Worm (Caenorhabditis elegans): ENCODE measurements around the gene attf-3.

DNA sequence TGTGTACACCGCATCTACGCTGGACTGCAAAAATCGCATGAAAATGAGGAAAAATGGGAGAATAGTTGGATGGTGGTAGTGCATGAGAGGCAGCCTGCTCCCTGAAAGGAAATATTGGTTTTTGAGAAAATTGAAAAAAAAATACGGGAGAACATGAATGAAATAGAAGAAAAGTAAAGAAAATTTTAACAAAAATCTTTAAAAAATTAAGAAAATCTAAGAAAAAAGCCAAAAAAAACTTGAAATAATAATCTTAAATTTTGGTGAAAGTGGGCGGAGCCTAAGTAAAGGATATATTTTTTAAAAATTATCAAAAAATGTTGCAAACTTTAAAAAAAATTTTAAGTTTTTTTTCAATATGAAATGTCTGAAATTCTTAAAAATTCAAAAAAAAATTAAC lies 62.3 kb downstream of the attf-3 start, which contains the start of gene H10E21.5:
- TF ChIP-seq ceh-9 (tag; optimal IDR thresholded peaks at IDR 0.05): no peak
- no peak for TF ChIP-seq pat-9 (tag; optimal IDR thresholded peaks at IDR 0.05)
- no peak for TF ChIP-seq mec-3 (tag; optimal IDR thresholded peaks at IDR 0.05; ENCODE audit: borderline replicate concordance)
- TF ChIP-seq npax-4 (tag; optimal IDR thresholded peaks at IDR 0.05): no peak
- TF ChIP-seq elt-2 (tag; optimal IDR thresholded peaks at IDR 0.05): no peak
- TF ChIP-seq T23F11.4 (GFP tag; optimal IDR thresholded peaks at IDR 0.05): no peak
- no peak for TF ChIP-seq fax-1 (tag; optimal IDR thresholded peaks at IDR 0.05)
- no peak for TF ChIP-seq unc-55 (GFP tag; optimal IDR thresholded peaks at IDR 0.05)
- TF ChIP-seq nhr-232 (tag; optimal IDR thresholded peaks at IDR 0.05): no peak
- TF ChIP-seq nfya-1 (tag; optimal IDR thresholded peaks at IDR 0.05): no peak

Measured in whole organism, late embryonic.